Worm (Caenorhabditis elegans) whole organism, midembryonic: ENCODE data around the gene fbxb-38.

Source experiments
- T22C8.4 ChIP-seq: fragments of 200-800 bp; sonication (Bioruptor generic); IDR thresholded peaks from 2 replicates; pipeline ENCODE4 v1.3.6; 2022; ENCODE audit warnings: missing genetic modification characterization, missing compliant biosample characterization
- cog-1 ChIP-seq: sonication (generic microtip); optimal IDR thresholded peaks from 2 replicates; lab custom pipeline; 2016; ENCODE audit warnings: missing genetic modification characterization, missing compliant biosample characterization
- flt-1 ChIP-seq: fragments of 200-800 bp; sonication (Bioruptor generic); IDR thresholded peaks from 2 replicates; pipeline ENCODE4 v1.3.6; 2022; ENCODE audit warnings: missing genetic modification characterization, missing compliant biosample characterization
- klf-2 ChIP-seq: fragments of 200-800 bp; sonication (Bioruptor generic); conservative IDR thresholded peaks from 2 replicates; pipeline ENCODE4 v1.3.6; 2022; ENCODE audit warnings: missing genetic modification reagents, missing genetic modification characterization, missing compliant biosample characterization
- med-1 ChIP-seq: sonication (generic microtip); optimal IDR thresholded peaks from 2 replicates; lab custom pipeline; 2017; ENCODE audit warnings: missing genetic modification characterization, mild to moderate bottlenecking, missing compliant biosample characterization, antibody characterized with exemption, missing genetic modification reagents; ENCODE audit not compliant: insufficient read depth
- ref-1 ChIP-seq: fragments of 200-800 bp; sonication (Bioruptor generic); conservative IDR thresholded peaks from 2 replicates; pipeline ENCODE4 v1.3.6; 2022; ENCODE audit warnings: missing genetic modification reagents, missing genetic modification characterization, missing compliant biosample characterization
- tab-1 ChIP-seq: fragments of 200-800 bp; sonication (Bioruptor generic); IDR thresholded peaks from 2 replicates; pipeline ENCODE4 v1.3.6; 2022; ENCODE audit warnings: missing genetic modification characterization, missing compliant biosample characterization
- ztf-23 ChIP-seq: fragments of 200-800 bp; sonication (Bioruptor generic); IDR thresholded peaks from 2 replicates; pipeline ENCODE4 v1.3.6; 2022; ENCODE audit warnings: missing genetic modification reagents, missing genetic modification characterization, missing compliant biosample characterization
- ztf-29 ChIP-seq: fragments of 200-800 bp; sonication (Bioruptor generic); IDR thresholded peaks from 2 replicates; pipeline ENCODE4 v1.3.6; 2022; ENCODE audit warnings: missing genetic modification reagents, missing genetic modification characterization, missing compliant biosample characterization

The fbxb-38 gene

DNA sequence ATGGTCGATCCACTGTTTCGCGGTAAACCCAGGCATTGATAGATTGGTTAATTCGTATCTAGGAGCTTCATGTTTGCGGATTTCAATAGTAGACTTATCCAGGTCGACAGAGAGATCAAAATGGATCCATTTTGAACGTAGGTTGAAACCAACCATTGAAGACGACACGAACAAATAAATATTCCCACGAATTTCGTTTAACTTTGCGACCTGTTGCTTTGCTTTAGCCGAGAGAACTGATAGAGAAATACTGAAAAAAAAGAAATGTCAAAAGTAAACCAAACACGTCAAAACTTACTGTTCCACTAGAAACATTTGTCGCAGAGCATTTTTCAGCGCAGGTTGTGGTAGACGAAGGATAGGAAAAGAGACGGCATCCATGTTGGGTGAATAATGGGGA is at the start of gene fbxb-38:
fbxb-38 (minus strand) TSS at position 390 of the 400 bp plus-strand sequence.
- TF ChIP-seq ztf-29 (GFP tag; lab: Robert Waterston, UW) (no peak), tab-1 (GFP tag; lab: Robert Waterston, UW) (no peak), med-1 (GFP tag; lab: Kevin White, UChicago) (no peak), klf-2 (no peak), T22C8.4 (GFP tag; lab: Robert Waterston, UW) (no peak)

ce11 chrII:2216940-2217664 is 48.5 kb upstream of the fbxb-38 start:
- TF ChIP-seq ztf-29 (GFP tag; lab: Robert Waterston, UW) = no peak
- no peak for TF ChIP-seq tab-1 (GFP tag; lab: Robert Waterston, UW)
- no peak for TF ChIP-seq klf-2
- TF ChIP-seq T22C8.4 (GFP tag; lab: Robert Waterston, UW) = no peak
- TF ChIP-seq med-1 (GFP tag; lab: Kevin White, UChicago) = no peak
- no peak for TF ChIP-seq cog-1 (tag; lab: Kevin White, UChicago)
- no peak for TF ChIP-seq flt-1 (GFP tag; lab: Robert Waterston, UW)
- TF ChIP-seq ref-1 (GFP tag; lab: Robert Waterston, UW) = no peak
- TF ChIP-seq ztf-23 (GFP tag; lab: Robert Waterston, UW) = no peak

- no peak for TF ChIP-seq cog-1 (tag; lab: Kevin White, UChicago)
Measured at ce11 chrII:2215512-2215911, 46.9 kb upstream of the fbxb-38 start.

ce11 chrII:2207812-2208211 is 39.2 kb upstream of the fbxb-38 start, which contains the start of gene Y59C2A.1:
TSS of gene Y59C2A.1 (plus strand) at chrII:2208112.
- no peak for TF ChIP-seq klf-2

ce11 chrII:2206064-2206722 is 37.6 kb upstream of the fbxb-38 start:
- TF ChIP-seq klf-2 (no peak), med-1 (GFP tag; lab: Kevin White, UChicago) (no peak), cog-1 (tag; lab: Kevin White, UChicago) (no peak), flt-1 (GFP tag; lab: Robert Waterston, UW) (no peak), ztf-23 (GFP tag; lab: Robert Waterston, UW) (no peak), T22C8.4 (GFP tag; lab: Robert Waterston, UW) (no peak), ref-1 (GFP tag; lab: Robert Waterston, UW) (no peak), ztf-29 (GFP tag; lab: Robert Waterston, UW) (no peak), tab-1 (GFP tag; lab: Robert Waterston, UW) (no peak)

- TF ChIP-seq ztf-29 (GFP tag; lab: Robert Waterston, UW) (no peak), klf-2 (no peak), tab-1 (GFP tag; lab: Robert Waterston, UW) (no peak), med-1 (GFP tag; lab: Kevin White, UChicago) (no peak), ztf-23 (GFP tag; lab: Robert Waterston, UW) (no peak), ref-1 (GFP tag; lab: Robert Waterston, UW) (no peak), cog-1 (tag; lab: Kevin White, UChicago) (no peak), T22C8.4 (GFP tag; lab: Robert Waterston, UW) (no peak), flt-1 (GFP tag; lab: Robert Waterston, UW) (no peak)
Measured at ce11 chrII:2204077-2204476, 35.5 kb upstream of the fbxb-38 start, which contains the start of gene Y59C2A.2. TSS of gene Y59C2A.2 (minus strand) at chrII:2204137.

- TF ChIP-seq ref-1 (GFP tag; lab: Robert Waterston, UW) (no peak), med-1 (GFP tag; lab: Kevin White, UChicago) (no peak), tab-1 (GFP tag; lab: Robert Waterston, UW) (no peak), klf-2 (no peak), ztf-29 (GFP tag; lab: Robert Waterston, UW) (no peak), ztf-23 (GFP tag; lab: Robert Waterston, UW) (no peak), flt-1 (GFP tag; lab: Robert Waterston, UW) (no peak), cog-1 (tag; lab: Kevin White, UChicago) (no peak)
Measured at ce11 chrII:2202147-2202546, 33.6 kb upstream of the fbxb-38 start.

ce11 chrII:2197555-2198288 is 29.2 kb upstream of the fbxb-38 start, which contains the start of gene C33C12.1:
TSS of gene C33C12.1 (plus strand) at chrII:2198238.
- no peak for TF ChIP-seq ztf-23 (GFP tag; lab: Robert Waterston, UW)
- no peak for TF ChIP-seq med-1 (GFP tag; lab: Kevin White, UChicago)
- no peak for TF ChIP-seq flt-1 (GFP tag; lab: Robert Waterston, UW)
- no peak for TF ChIP-seq ztf-29 (GFP tag; lab: Robert Waterston, UW)
- no peak for TF ChIP-seq T22C8.4 (GFP tag; lab: Robert Waterston, UW)
- TF ChIP-seq tab-1 (GFP tag; lab: Robert Waterston, UW) = no peak
- no peak for TF ChIP-seq ref-1 (GFP tag; lab: Robert Waterston, UW)
- TF ChIP-seq klf-2 = no peak
- no peak for TF ChIP-seq cog-1 (tag; lab: Kevin White, UChicago)

- no peak for TF ChIP-seq med-1 (GFP tag; lab: Kevin White, UChicago)
- no peak for TF ChIP-seq ref-1 (GFP tag; lab: Robert Waterston, UW)
- no peak for TF ChIP-seq ztf-29 (GFP tag; lab: Robert Waterston, UW)
- TF ChIP-seq tab-1 (GFP tag; lab: Robert Waterston, UW) = no peak
- no peak for TF ChIP-seq T22C8.4 (GFP tag; lab: Robert Waterston, UW)
- TF ChIP-seq ztf-23 (GFP tag; lab: Robert Waterston, UW) = no peak
- no peak for TF ChIP-seq flt-1 (GFP tag; lab: Robert Waterston, UW)
- no peak for TF ChIP-seq cog-1 (tag; lab: Kevin White, UChicago)
- no peak for TF ChIP-seq klf-2
Measured at ce11 chrII:2196742-2197141, 28.2 kb upstream of the fbxb-38 start.
